Worm (Caenorhabditis elegans): ENCODE data around the gene tsp-10.

tsp-10 gene

ce11 chrII:6683663-6684285 is 34.6 kb upstream of the tsp-10 start, which contains the start of gene gyf-1 (continued):
- TF ChIP-seq ceh-30 (tag; optimal IDR thresholded peaks at IDR 0.05) (no peak), ceh-45 (GFP tag; IDR thresholded peaks at IDR 0.05) (no peak), gmeb-2 (tag; optimal IDR thresholded peaks at IDR 0.05) (no peak), hlh-15 (tag; optimal IDR thresholded peaks at IDR 0.05) (no peak), rnt-1 (tag; optimal IDR thresholded peaks at IDR 0.05) (peak; percentile 73), K09A11.1 (tag; optimal IDR thresholded peaks at IDR 0.05; ENCODE audit: insufficient read depth) (no peak), zip-5 (tag; optimal IDR thresholded peaks at IDR 0.05) (no peak), ceh-34 (tag; optimal IDR thresholded peaks at IDR 0.05) (peak; percentile 40), tbx-2 (tag; optimal IDR thresholded peaks at IDR 0.05) (peak; percentile 70), ama-1 (optimal IDR thresholded peaks at IDR 0.05) (no peak), hlh-13 (GFP tag; optimal IDR thresholded peaks at IDR 0.05) (no peak), hlh-6 (tag; optimal IDR thresholded peaks at IDR 0.05) (no peak), pat-9 (tag; optimal IDR thresholded peaks at IDR 0.05) (no peak), dmd-4 (tag; optimal IDR thresholded peaks at IDR 0.05; ENCODE audit: borderline replicate concordance) (no peak), ahr-1 (tag; optimal IDR thresholded peaks at IDR 0.05) (no peak), pha-4 (tag; optimal IDR thresholded peaks at IDR 0.05) (no peak)

- TF ChIP-seq madf-2 (tag; optimal IDR thresholded peaks at IDR 0.05): no peak
- no peak for TF ChIP-seq dve-1 (tag; optimal IDR thresholded peaks at IDR 0.05)
- no peak for TF ChIP-seq rnt-1 (tag; optimal IDR thresholded peaks at IDR 0.05)
- no peak for TF ChIP-seq che-1 (tag; optimal IDR thresholded peaks at IDR 0.05)
- no peak for TF ChIP-seq T23F11.4 (GFP tag; optimal IDR thresholded peaks at IDR 0.05)
- no peak for TF ChIP-seq fkh-6 (tag; optimal IDR thresholded peaks at IDR 0.05)
- no peak for TF ChIP-seq npax-4 (tag; optimal IDR thresholded peaks at IDR 0.05)
- TF ChIP-seq pag-3 (tag; optimal IDR thresholded peaks at IDR 0.05; ENCODE audit: borderline replicate concordance): no peak
Observed at ce11 chrII:6685964-6686363, 32.4 kb upstream of the tsp-10 start.

ce11 chrII:6689088-6689487 is 29.3 kb upstream of the tsp-10 start:
- TF ChIP-seq eyg-1 (tag; optimal IDR thresholded peaks at IDR 0.05) (no peak), odd-2 (tag; optimal IDR thresholded peaks at IDR 0.05) (no peak), unc-86 (tag; optimal IDR thresholded peaks at IDR 0.05) (no peak), unc-42 (tag; optimal IDR thresholded peaks at IDR 0.05) (no peak), sox-4 (tag; optimal IDR thresholded peaks at IDR 0.05) (no peak), gmeb-2 (tag; optimal IDR thresholded peaks at IDR 0.05) (no peak), ceh-22 (tag; optimal IDR thresholded peaks at IDR 0.05) (no peak), pat-9 (tag; optimal IDR thresholded peaks at IDR 0.05) (no peak)

- TF ChIP-seq ceh-14 (tag; optimal IDR thresholded peaks at IDR 0.05): no peak
- TF ChIP-seq nfya-1 (tag; optimal IDR thresholded peaks at IDR 0.05): no peak
- TF ChIP-seq dve-1 (tag; optimal IDR thresholded peaks at IDR 0.05): no peak
- TF ChIP-seq odd-2 (tag; optimal IDR thresholded peaks at IDR 0.05): no peak
- no peak for TF ChIP-seq ceh-2 (tag; optimal IDR thresholded peaks at IDR 0.05)
- no peak for TF ChIP-seq ceh-31 (tag; optimal IDR thresholded peaks at IDR 0.05)
- TF ChIP-seq unc-42 (tag; optimal IDR thresholded peaks at IDR 0.05): no peak
- TF ChIP-seq npax-4 (tag; optimal IDR thresholded peaks at IDR 0.05): no peak
- TF ChIP-seq sox-4 (tag; optimal IDR thresholded peaks at IDR 0.05): no peak
- no peak for TF ChIP-seq ttx-3 (tag; optimal IDR thresholded peaks at IDR 0.05)
- TF ChIP-seq ceh-6 (GFP tag; optimal IDR thresholded peaks at IDR 0.05): no peak
- TF ChIP-seq sox-2 (GFP tag; IDR thresholded peaks at IDR 0.05): no peak
- TF ChIP-seq che-1 (tag; optimal IDR thresholded peaks at IDR 0.05): no peak
- TF ChIP-seq nhr-232 (tag; optimal IDR thresholded peaks at IDR 0.05): no peak
- no peak for TF ChIP-seq tbx-2 (tag; optimal IDR thresholded peaks at IDR 0.05)
- no peak for TF ChIP-seq ceh-22 (tag; optimal IDR thresholded peaks at IDR 0.05)
- TF ChIP-seq eyg-1 (tag; optimal IDR thresholded peaks at IDR 0.05): no peak
Observed at ce11 chrII:6695388-6695787, 23.0 kb upstream of the tsp-10 start, which contains the start of gene C18H9.5. Gene C18H9.5 (minus strand): TSS chrII:6695566.
